Worm (Caenorhabditis elegans) whole organism, late embryonic: ENCODE data around the gene fbxc-29.

Experiments used
- T23F11.4 ChIP-seq: fragments of 200-800 bp; sonication (Bioruptor generic); optimal IDR thresholded peaks from 2 replicates; lab custom pipeline; 2018; ENCODE audit warnings: mild to moderate bottlenecking, missing genetic modification characterization, missing compliant biosample characterization
- ama-1 ChIP-seq: fragments of 150-350 bp; optimal IDR thresholded peaks from 2 replicates; lab custom pipeline; 2014
- dve-1 ChIP-seq: sonication (generic microtip); optimal IDR thresholded peaks from 2 replicates; lab custom pipeline; 2017; ENCODE audit warnings: antibody characterized with exemption, mild to moderate bottlenecking, missing genetic modification characterization, missing compliant biosample characterization
- pros-1 ChIP-seq: fragments of 150-350 bp; optimal IDR thresholded peaks from 2 replicates; lab custom pipeline; 2014; ENCODE audit warnings: missing biosample characterization, missing genetic modification reagents, missing genetic modification characterization
- sox-2 ChIP-seq: fragments of 200-800 bp; sonication (Bioruptor generic); IDR thresholded peaks from 2 replicates; pipeline ENCODE4 v1.3.6; 2022; ENCODE audit warnings: missing genetic modification reagents, missing genetic modification characterization, missing compliant biosample characterization
- tbx-2 ChIP-seq: sonication (generic microtip); optimal IDR thresholded peaks from 2 replicates; lab custom pipeline; 2016; ENCODE audit warnings: missing genetic modification characterization, missing compliant biosample characterization

DNA sequence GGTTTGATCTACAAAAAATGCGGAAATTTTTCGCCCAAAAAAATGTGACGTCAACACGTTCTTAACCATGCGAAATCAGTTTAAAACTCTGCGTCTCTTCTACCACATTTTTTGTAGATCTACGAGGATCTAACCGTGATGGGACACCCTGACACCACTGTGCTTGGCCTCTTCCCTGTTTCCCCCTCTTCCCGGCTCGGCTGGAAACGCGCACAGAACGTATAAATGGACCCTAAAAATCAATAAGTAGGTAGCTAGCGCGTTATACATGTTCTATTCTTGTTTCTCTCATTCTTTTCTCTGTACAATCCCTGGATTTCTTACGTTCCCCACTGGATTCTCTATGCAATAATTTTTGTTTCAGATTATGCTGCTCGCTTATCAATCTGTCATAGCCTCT is 7.6 kb downstream of the fbxc-29 start, which contains the start of gene fbxc-28:
- TF ChIP-seq dve-1 (tag; lab: Kevin White, UChicago) (no peak), tbx-2 (tag; lab: Kevin White, UChicago) (no peak), sox-2 (GFP tag; lab: Robert Waterston, UW) (no peak), ama-1 (lab: Kevin White, UChicago) (no peak), pros-1 (no peak), T23F11.4 (GFP tag; lab: Kevin White, UChicago) (no peak)
